Worm (Caenorhabditis elegans): ENCODE data around the gene asp-18.

ce11 chrV:18725858-18726257 lies 5.6 kb downstream of the asp-18 start:
- no peak for TF ChIP-seq aly-2 (tag; optimal IDR thresholded peaks at IDR 0.05)
- TF ChIP-seq nhr-23 (tag; optimal IDR thresholded peaks at IDR 0.05): no peak
- TF ChIP-seq nfya-1 (tag; optimal IDR thresholded peaks at IDR 0.05; ENCODE audit: insufficient read depth): no peak
- TF ChIP-seq lin-15B (tag; optimal IDR thresholded peaks at IDR 0.05): no peak
- no peak for TF ChIP-seq pqm-1 (tag; optimal IDR thresholded peaks at IDR 0.05)
- TF ChIP-seq egl-27 (tag; optimal IDR thresholded peaks at IDR 0.05): no peak
- TF ChIP-seq snpc-4 (tag; optimal IDR thresholded peaks at IDR 0.05): no peak
- no peak for TF ChIP-seq skn-1 (tag; optimal IDR thresholded peaks at IDR 0.05)
- TF ChIP-seq ztf-11 (tag; optimal IDR thresholded peaks at IDR 0.05): no peak
- no peak for TF ChIP-seq nhr-12 (tag; optimal IDR thresholded peaks at IDR 0.05)
- TF ChIP-seq ama-1 (optimal IDR thresholded peaks at IDR 0.05): no peak
- TF ChIP-seq ceh-16 (tag; optimal IDR thresholded peaks at IDR 0.05): no peak

Data from whole organism, L3 larva.